Worm (Caenorhabditis elegans) whole organism, L4/young adult: Measurements from ENCODE around the gene dct-19.
A peak's percentile ranks its signal among the peaks of the same experiment; 100 is the strongest.

Experiments
- W03F9.2 ChIP-seq: fragments of 150-350 bp; optimal IDR thresholded peaks from 2 replicates; lab custom pipeline; 2014; ENCODE audit warnings: missing biosample characterization, missing genetic modification characterization
- dao-5 ChIP-seq: sonication (generic microtip); optimal IDR thresholded peaks from 2 replicates; lab custom pipeline; 2016; ENCODE audit warnings: missing genotype, missing genetic modification characterization, moderate library complexity, missing compliant biosample characterization

DNA sequence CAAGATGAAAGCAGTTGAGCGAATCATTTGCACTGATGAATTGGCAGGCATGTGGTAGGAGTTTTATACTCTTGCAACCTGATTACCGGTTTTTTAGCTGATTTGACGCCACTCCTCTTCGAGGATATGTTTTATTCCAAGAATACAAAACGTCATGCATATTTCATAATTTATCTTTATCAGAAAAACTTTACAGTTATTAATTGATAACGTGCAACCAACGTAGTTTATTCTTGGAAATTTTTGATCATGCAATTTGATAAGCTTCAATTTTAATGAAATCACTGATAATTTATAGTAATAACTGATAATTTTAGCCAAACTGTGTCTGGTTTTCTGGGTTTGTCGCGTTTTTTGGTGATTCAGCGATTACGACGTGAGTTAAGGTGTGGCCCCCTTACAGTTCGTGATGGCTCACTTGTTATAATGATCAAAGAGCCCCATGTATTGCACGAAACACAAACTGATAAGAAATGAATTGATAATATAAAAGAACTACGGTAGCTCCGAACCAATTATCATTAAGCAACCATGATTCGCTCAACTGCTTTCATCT lies 6.4 kb upstream of the dct-19 start, which contains the start of the genes cld-1 and dod-21:
- TF ChIP-seq dao-5 (tag; lab: Kevin White, UChicago) (no peak), W03F9.2 (peak; percentile 28)
